Worm (Caenorhabditis elegans) whole organism, midembryonic: ENCODE data around the gene Y69A2AR.12.

Experiments
- T22C8.4 ChIP-seq: fragments of 200-800 bp; sonication (Bioruptor generic); IDR thresholded peaks from 2 replicates; pipeline ENCODE4 v1.3.6; 2022; ENCODE audit warnings: missing genetic modification characterization, missing compliant biosample characterization
- cog-1 ChIP-seq: sonication (generic microtip); optimal IDR thresholded peaks from 2 replicates; lab custom pipeline; 2016; ENCODE audit warnings: missing genetic modification characterization, missing compliant biosample characterization
- flt-1 ChIP-seq: fragments of 200-800 bp; sonication (Bioruptor generic); IDR thresholded peaks from 2 replicates; pipeline ENCODE4 v1.3.6; 2022; ENCODE audit warnings: missing genetic modification characterization, missing compliant biosample characterization
- klf-2 ChIP-seq: fragments of 200-800 bp; sonication (Bioruptor generic); conservative IDR thresholded peaks from 2 replicates; pipeline ENCODE4 v1.3.6; 2022; ENCODE audit warnings: missing genetic modification reagents, missing genetic modification characterization, missing compliant biosample characterization
- med-1 ChIP-seq: sonication (generic microtip); optimal IDR thresholded peaks from 2 replicates; lab custom pipeline; 2017; ENCODE audit warnings: missing genetic modification characterization, mild to moderate bottlenecking, missing compliant biosample characterization, antibody characterized with exemption, missing genetic modification reagents; ENCODE audit not compliant: insufficient read depth
- ref-1 ChIP-seq: fragments of 200-800 bp; sonication (Bioruptor generic); conservative IDR thresholded peaks from 2 replicates; pipeline ENCODE4 v1.3.6; 2022; ENCODE audit warnings: missing genetic modification reagents, missing genetic modification characterization, missing compliant biosample characterization
- tab-1 ChIP-seq: fragments of 200-800 bp; sonication (Bioruptor generic); IDR thresholded peaks from 2 replicates; pipeline ENCODE4 v1.3.6; 2022; ENCODE audit warnings: missing genetic modification characterization, missing compliant biosample characterization
- ztf-23 ChIP-seq: fragments of 200-800 bp; sonication (Bioruptor generic); IDR thresholded peaks from 2 replicates; pipeline ENCODE4 v1.3.6; 2022; ENCODE audit warnings: missing genetic modification reagents, missing genetic modification characterization, missing compliant biosample characterization
- ztf-29 ChIP-seq: fragments of 200-800 bp; sonication (Bioruptor generic); IDR thresholded peaks from 2 replicates; pipeline ENCODE4 v1.3.6; 2022; ENCODE audit warnings: missing genetic modification reagents, missing genetic modification characterization, missing compliant biosample characterization

The Y69A2AR.12 gene

ce11 chrIV:2600841-2601240 lies 32.4 kb downstream of the Y69A2AR.12 start, which contains the start of gene epg-9:
TSS of gene epg-9 (plus strand) at chrIV:2601141.
- TF ChIP-seq flt-1 (GFP tag; lab: Robert Waterston, UW), result no peak
- no peak for TF ChIP-seq ztf-29 (GFP tag; lab: Robert Waterston, UW)
- TF ChIP-seq ref-1 (GFP tag; lab: Robert Waterston, UW), result no peak
- TF ChIP-seq ztf-23 (GFP tag; lab: Robert Waterston, UW), result no peak
- TF ChIP-seq klf-2 (GFP tag; lab: Robert Waterston, UW), result no peak
- no peak for TF ChIP-seq med-1 (GFP tag; lab: Kevin White, UChicago)
- no peak for TF ChIP-seq T22C8.4 (GFP tag; lab: Robert Waterston, UW)
- no peak for TF ChIP-seq tab-1
- TF ChIP-seq cog-1, result no peak

DNA sequence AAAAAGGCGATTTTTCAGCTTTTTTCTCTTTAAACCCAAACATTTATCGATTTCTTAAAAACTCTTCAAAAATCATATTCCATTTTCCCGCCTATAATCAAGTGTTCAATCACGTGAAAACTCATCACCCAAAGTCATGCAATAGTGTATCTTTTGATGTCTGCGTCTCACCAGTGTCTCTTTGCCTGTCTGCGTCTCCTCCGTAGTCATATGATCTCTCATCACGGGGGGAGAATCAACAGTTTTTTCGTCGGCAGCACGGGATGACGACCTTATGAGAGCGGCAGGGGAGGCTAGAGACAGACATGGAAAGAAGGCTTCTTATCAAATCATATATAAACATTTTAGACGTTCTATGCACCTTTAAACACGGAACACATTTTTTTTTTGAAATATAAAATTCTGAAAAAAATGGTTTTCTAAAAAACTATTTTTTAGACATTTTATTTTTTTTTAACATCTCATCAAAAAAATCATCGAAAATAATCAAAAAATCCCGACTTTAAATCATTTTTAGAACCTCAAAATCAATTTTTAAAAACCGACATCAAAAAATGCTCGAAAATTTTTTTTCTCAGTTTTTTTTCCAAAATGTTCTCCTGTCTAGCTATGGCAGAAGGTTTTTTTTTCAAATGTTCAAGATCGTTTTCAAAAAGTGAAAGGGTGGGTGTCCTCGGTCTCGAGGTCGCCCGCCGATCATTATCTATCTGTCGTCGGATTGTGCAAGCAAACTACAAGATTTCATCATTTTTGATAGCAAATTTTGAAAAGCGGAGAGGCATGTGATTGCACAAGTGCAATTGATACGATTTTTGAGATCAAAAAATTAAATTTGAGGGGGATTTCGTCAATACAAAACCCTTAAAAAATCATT lies 33.8 kb downstream of the Y69A2AR.12 start:
- TF ChIP-seq ztf-23 (GFP tag; lab: Robert Waterston, UW), result 0 out of 2 replicates have a peak, but pooled peaks have one; percentile 54
- TF ChIP-seq ref-1 (GFP tag; lab: Robert Waterston, UW), result no peak
- no peak for TF ChIP-seq tab-1
- peak; percentile 7; the same call in 1 of the 2 replicates for TF ChIP-seq T22C8.4 (GFP tag; lab: Robert Waterston, UW)
- no peak for TF ChIP-seq med-1 (GFP tag; lab: Kevin White, UChicago)
- TF ChIP-seq klf-2 (GFP tag; lab: Robert Waterston, UW), result 0 out of 2 replicates have a peak, but pooled peaks have one; percentile 9
- TF ChIP-seq flt-1 (GFP tag; lab: Robert Waterston, UW), result peak; percentile 49; the same call in 1 of the 2 replicates
- TF ChIP-seq cog-1, result peak; percentile 43
- TF ChIP-seq ztf-29 (GFP tag; lab: Robert Waterston, UW), result no peak

- TF ChIP-seq ref-1 (GFP tag; lab: Robert Waterston, UW), result no peak
- no peak for TF ChIP-seq tab-1
- TF ChIP-seq ztf-29 (GFP tag; lab: Robert Waterston, UW), result no peak
- TF ChIP-seq med-1 (GFP tag; lab: Kevin White, UChicago), result no peak
- no peak for TF ChIP-seq T22C8.4 (GFP tag; lab: Robert Waterston, UW)
- TF ChIP-seq flt-1 (GFP tag; lab: Robert Waterston, UW), result no peak
- no peak for TF ChIP-seq klf-2 (GFP tag; lab: Robert Waterston, UW)
- no peak for TF ChIP-seq cog-1
- no peak for TF ChIP-seq ztf-23 (GFP tag; lab: Robert Waterston, UW)
These were observed 34.4 kb downstream of the Y69A2AR.12 start for ce11 chrIV:2602862-2603189.

DNA sequence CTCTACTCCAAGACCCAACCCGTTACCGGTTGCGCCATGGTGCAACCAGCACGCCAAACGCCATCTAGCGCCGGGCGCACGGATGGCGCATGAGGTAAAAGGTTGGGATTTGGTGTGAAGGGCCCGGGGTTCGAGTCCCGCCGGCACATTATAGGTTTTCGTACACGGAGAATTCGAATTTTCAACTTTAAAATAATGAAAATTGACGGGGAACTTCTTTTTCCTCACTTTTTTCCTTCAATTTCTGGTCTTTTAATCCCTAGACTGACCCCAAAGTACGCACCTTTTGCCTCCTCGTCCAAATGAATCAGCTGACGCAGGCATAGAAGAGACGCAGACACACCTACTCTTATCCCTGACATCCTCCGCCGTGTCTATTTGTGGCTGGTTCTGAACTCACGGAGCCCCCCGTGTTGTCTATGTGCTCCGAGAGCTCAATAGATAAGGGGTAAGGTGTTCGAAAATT lies 35.2 kb downstream of the Y69A2AR.12 start:
- TF ChIP-seq tab-1 (no peak), klf-2 (GFP tag; lab: Robert Waterston, UW) (no peak), ref-1 (GFP tag; lab: Robert Waterston, UW) (no peak), T22C8.4 (GFP tag; lab: Robert Waterston, UW) (no peak), flt-1 (GFP tag; lab: Robert Waterston, UW) (no peak), cog-1 (no peak), med-1 (GFP tag; lab: Kevin White, UChicago) (no peak), ztf-23 (GFP tag; lab: Robert Waterston, UW) (no peak), ztf-29 (GFP tag; lab: Robert Waterston, UW) (no peak)

- TF ChIP-seq T22C8.4 (GFP tag; lab: Robert Waterston, UW) (no peak), tab-1 (no peak), med-1 (GFP tag; lab: Kevin White, UChicago) (no peak), klf-2 (GFP tag; lab: Robert Waterston, UW) (no peak)
These were observed 38.2 kb downstream of the Y69A2AR.12 start for ce11 chrIV:2606572-2606971.

DNA sequence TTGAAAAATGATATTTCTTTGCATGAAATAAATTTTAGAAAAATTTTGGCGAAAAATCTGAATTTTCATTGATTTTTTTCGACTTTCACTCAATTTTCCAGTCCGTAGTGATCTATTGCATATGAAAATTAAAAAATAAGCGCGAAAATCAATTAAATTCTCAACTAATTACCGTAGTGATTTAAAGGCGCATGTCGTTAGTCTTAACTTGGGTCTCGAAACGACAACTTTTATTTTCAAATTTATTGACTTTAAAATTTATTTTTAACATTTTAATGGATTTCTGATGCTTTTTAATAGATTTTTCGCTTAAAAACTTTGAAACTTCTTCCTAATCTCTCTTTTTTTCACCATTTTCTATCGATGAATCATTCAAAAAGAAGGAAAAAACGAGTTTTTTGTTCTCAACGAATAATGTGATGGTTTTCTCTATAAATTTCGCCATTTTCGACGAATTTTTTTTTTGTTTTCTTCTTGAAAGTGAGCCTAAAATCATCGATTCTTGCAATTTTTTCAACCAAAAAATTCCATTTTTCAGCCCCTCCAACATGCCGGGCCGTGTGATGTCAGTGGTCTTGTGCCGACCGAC lies 39.2 kb downstream of the Y69A2AR.12 start, which contains the start of gene vamp-7:
TSS of gene vamp-7 (plus strand) at position 539 of the 589 bp plus-strand sequence.
- TF ChIP-seq ztf-23 (GFP tag; lab: Robert Waterston, UW) (no peak), flt-1 (GFP tag; lab: Robert Waterston, UW) (no peak), ref-1 (GFP tag; lab: Robert Waterston, UW) (no peak), ztf-29 (GFP tag; lab: Robert Waterston, UW) (no peak), cog-1 (no peak), med-1 (GFP tag; lab: Kevin White, UChicago) (no peak), T22C8.4 (GFP tag; lab: Robert Waterston, UW) (no peak), klf-2 (GFP tag; lab: Robert Waterston, UW) (no peak), tab-1 (no peak)

- TF ChIP-seq ztf-23 (GFP tag; lab: Robert Waterston, UW) (no peak), ref-1 (GFP tag; lab: Robert Waterston, UW) (no peak), tab-1 (no peak), klf-2 (GFP tag; lab: Robert Waterston, UW) (no peak)
These were observed 42.0 kb downstream of the Y69A2AR.12 start, which contains the start of gene Y69A2AR.32 for ce11 chrIV:2610409-2610808. TSS of gene Y69A2AR.32 (plus strand) at chrIV:2610436.

DNA sequence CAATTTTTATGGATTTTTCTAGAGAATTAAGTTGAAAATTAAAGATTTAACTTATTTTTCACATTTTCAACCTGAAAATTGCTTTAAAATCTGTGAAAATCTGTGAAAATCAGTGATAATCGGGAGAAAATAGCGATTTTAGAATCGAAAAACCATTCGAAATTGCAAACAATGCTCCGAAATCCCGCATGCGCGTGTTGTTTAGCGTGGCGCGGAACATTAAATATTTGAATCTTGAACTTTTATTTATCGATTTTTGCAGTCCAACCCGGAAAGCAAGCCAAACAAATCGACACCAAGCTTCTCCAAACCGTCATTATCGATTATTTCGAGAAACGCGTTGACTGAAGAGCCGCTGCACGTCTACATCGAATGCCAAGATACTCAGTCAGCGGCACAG lies 42.6 kb downstream of the Y69A2AR.12 start:
- TF ChIP-seq ztf-23 (GFP tag; lab: Robert Waterston, UW), result no peak
- TF ChIP-seq cog-1, result no peak
- TF ChIP-seq ztf-29 (GFP tag; lab: Robert Waterston, UW), result no peak
- TF ChIP-seq flt-1 (GFP tag; lab: Robert Waterston, UW), result no peak
- TF ChIP-seq T22C8.4 (GFP tag; lab: Robert Waterston, UW), result peak; percentile 28; the same call in 1 of the 2 replicates
- no peak for TF ChIP-seq tab-1
- no peak for TF ChIP-seq klf-2 (GFP tag; lab: Robert Waterston, UW)

ce11 chrIV:2613011-2613503 lies 44.6 kb downstream of the Y69A2AR.12 start, which contains the start of gene Y69A2AR.28:
TSS of gene Y69A2AR.28 (minus strand) at chrIV:2613061.
- TF ChIP-seq ztf-23 (GFP tag; lab: Robert Waterston, UW), result no peak
- TF ChIP-seq cog-1, result no peak
- no peak for TF ChIP-seq ztf-29 (GFP tag; lab: Robert Waterston, UW)
- TF ChIP-seq tab-1, result no peak
- TF ChIP-seq med-1 (GFP tag; lab: Kevin White, UChicago), result no peak
- no peak for TF ChIP-seq flt-1 (GFP tag; lab: Robert Waterston, UW)
- no peak for TF ChIP-seq ref-1 (GFP tag; lab: Robert Waterston, UW)
- TF ChIP-seq T22C8.4 (GFP tag; lab: Robert Waterston, UW), result no peak
- TF ChIP-seq klf-2 (GFP tag; lab: Robert Waterston, UW), result no peak
